Worm (Caenorhabditis elegans) whole organism, late embryonic: ENCODE measurements around the gene cyp-37B1.

Experiments used
- Y22D7AL.16 ChIP-seq: sonication (generic microtip); optimal IDR thresholded peaks from 2 replicates; lab custom pipeline; 2016; ENCODE audit warnings: missing genetic modification characterization, missing compliant biosample characterization
- ceh-2 ChIP-seq: sonication (generic microtip); optimal IDR thresholded peaks from 2 replicates; lab custom pipeline; 2016; ENCODE audit warnings: missing genotype, missing genetic modification characterization, missing compliant biosample characterization
- ceh-45 ChIP-seq: fragments of 200-800 bp; sonication (Bioruptor generic); IDR thresholded peaks from 2 replicates; pipeline ENCODE4 v1.3.6; 2022; ENCODE audit warnings: missing genetic modification reagents, missing genetic modification characterization, missing compliant biosample characterization
- che-1 ChIP-seq: sonication (generic microtip); optimal IDR thresholded peaks from 2 replicates; lab custom pipeline; 2016; ENCODE audit warnings: mild to moderate bottlenecking, missing genetic modification characterization, missing compliant biosample characterization
- hlh-13 ChIP-seq: fragments of 200-800 bp; sonication (Bioruptor generic); optimal IDR thresholded peaks from 2 replicates; lab custom pipeline; 2018; ENCODE audit warnings: mild to moderate bottlenecking, missing genetic modification characterization, missing compliant biosample characterization
- nhr-11 ChIP-seq: fragments of 150-350 bp; optimal IDR thresholded peaks from 2 replicates; lab custom pipeline; 2014; ENCODE audit warnings: missing biosample characterization, missing genetic modification characterization
- pha-4 ChIP-seq: fragments of 150-350 bp; optimal IDR thresholded peaks from 2 replicates; lab custom pipeline; 2018; ENCODE audit warnings: missing biosample characterization, missing genetic modification reagents, missing genetic modification characterization
- sox-4 ChIP-seq: sonication (generic microtip); optimal IDR thresholded peaks from 2 replicates; lab custom pipeline; 2017; ENCODE audit warnings: mild to moderate bottlenecking, missing genetic modification characterization, inconsistent platforms, missing compliant biosample characterization
- tbx-7 ChIP-seq: sonication (generic microtip); optimal IDR thresholded peaks from 2 replicates; lab custom pipeline; 2016; ENCODE audit warnings: missing genotype, missing genetic modification characterization, missing compliant biosample characterization
- unc-3 ChIP-seq, 2 experiments: fragments of 200-800 bp in 1 of 2; sonication (Bioruptor generic) in 1 of 2; sonication (generic microtip) in 1 of 2; conservative IDR thresholded peaks in 1 of 2; optimal IDR thresholded peaks in 1 of 2; 2 replicates each; pipeline versions ENCODE4 v1.3.6 to Lab custom; 2016 to 2022; ENCODE audit warnings: missing compliant biosample characterization in 2 of 2, missing genetic modification characterization in 2 of 2, missing genetic modification reagents in 1 of 2

cyp-37B1 gene

ce11 chrV:16322155-16322554 is 44.2 kb downstream of the cyp-37B1 start:
- no peak for TF ChIP-seq ceh-2 (tag; lab: Kevin White, UChicago)

- TF ChIP-seq pha-4 (no peak), sox-4 (no peak), nhr-11 (tag; lab: Kevin White, UChicago) (no peak), Y22D7AL.16 (tag; lab: Kevin White, UChicago) (no peak), hlh-13 (GFP tag; lab: Kevin White, UChicago) (no peak), che-1 (tag; lab: Kevin White, UChicago) (no peak), unc-3 (GFP tag; conservative IDR thresholded peaks at IDR 0.05; lab: Robert Waterston, UW) (no peak), unc-3 (tag; optimal IDR thresholded peaks at IDR 0.05; lab: Kevin White, UChicago) (no peak), tbx-7 (tag; lab: Kevin White, UChicago) (no peak), ceh-45 (no peak)
Observed at ce11 chrV:16328849-16329248, 50.9 kb downstream of the cyp-37B1 start, which contains the start of gene F57G8.7. TSS of gene F57G8.7 (plus strand) at chrV:16329149.
